Worm (Caenorhabditis elegans): ENCODE measurements around the gene rps-5.

DNA sequence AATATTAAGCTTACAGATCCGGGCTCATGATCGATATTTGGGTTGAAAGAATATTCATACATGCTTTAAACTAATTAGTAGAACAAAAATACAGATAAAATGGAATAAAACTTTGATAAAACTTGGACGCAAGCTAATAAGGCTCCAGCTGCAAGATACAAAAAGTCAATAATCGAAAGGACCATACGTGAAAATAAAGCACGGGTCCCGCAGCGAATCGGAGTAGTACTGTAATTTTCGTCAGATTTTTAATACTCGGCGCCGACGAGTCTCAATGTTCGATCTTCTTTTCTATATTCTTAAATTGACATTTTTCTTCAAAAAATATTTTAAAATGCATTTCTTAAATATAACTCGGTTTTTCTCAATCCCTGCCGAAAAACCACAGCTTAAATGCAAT is 13.8 kb upstream of the rps-5 start, which contains the start of gene spo-11:
- TF ChIP-seq nhr-28 (tag; optimal IDR thresholded peaks at IDR 0.05) (no peak), nhr-10 (tag; optimal IDR thresholded peaks at IDR 0.05) (no peak), dpl-1 (GFP tag; optimal IDR thresholded peaks at IDR 0.05) (no peak), lsy-2 (tag; optimal IDR thresholded peaks at IDR 0.05) (no peak), lin-13 (GFP tag; optimal IDR thresholded peaks at IDR 0.05) (no peak), ztf-7 (tag; optimal IDR thresholded peaks at IDR 0.05) (no peak), unc-130 (GFP tag; optimal IDR thresholded peaks at IDR 0.05) (no peak), R02D3.7 (tag; optimal IDR thresholded peaks at IDR 0.05) (no peak), ceh-20 (GFP tag; IDR thresholded peaks at IDR 0.05) (no peak), skn-1 (tag; optimal IDR thresholded peaks at IDR 0.05) (no peak), lin-39 (tag; optimal IDR thresholded peaks at IDR 0.05) (no peak), daf-12 (tag; optimal IDR thresholded peaks at IDR 0.05) (no peak)

Measured in whole organism, L4 larva.